Worm (Caenorhabditis elegans) whole organism, young adult: ENCODE data around the gene mspn-1.

ENCODE experiments used
- F52B5.7 ChIP-seq: sonication (generic microtip); optimal IDR thresholded peaks from 2 replicates; lab custom pipeline; 2016; ENCODE audit warnings: mild to moderate bottlenecking, missing genetic modification characterization, missing compliant biosample characterization
- ama-1 ChIP-seq, 3 experiments: fragments of 150-350 bp in 1 of 3; sonication (generic microtip) in 2 of 3; optimal IDR thresholded peaks; 2 replicates each; lab custom pipeline; 2014 to 2018; ENCODE audit warnings: missing biosample characterization in 2 of 3, missing genetic modification characterization in 2 of 3, missing genetic modification reagents in 2 of 3
- chd-7 ChIP-seq: sonication (generic microtip); optimal IDR thresholded peaks from 2 replicates; lab custom pipeline; 2016; ENCODE audit warnings: mild to moderate bottlenecking, missing genetic modification characterization, moderate library complexity, missing compliant biosample characterization
- efl-1 ChIP-seq: fragments of 150-350 bp; optimal IDR thresholded peaks from 2 replicates; lab custom pipeline; 2014; ENCODE audit warnings: missing biosample characterization, missing genetic modification reagents, missing genetic modification characterization
- hlh-26 ChIP-seq: fragments of 200-800 bp; sonication (Bioruptor generic); conservative IDR thresholded peaks from 2 replicates; pipeline ENCODE4 v1.3.6; 2022; ENCODE audit warnings: missing genetic modification reagents, missing genetic modification characterization, missing compliant biosample characterization
- lir-1 ChIP-seq: fragments of 200-800 bp; sonication (Bioruptor generic); conservative IDR thresholded peaks from 2 replicates; pipeline ENCODE4 v1.3.6; 2022; ENCODE audit warnings: missing genetic modification reagents, missing genetic modification characterization, missing compliant biosample characterization
- rcor-1 ChIP-seq: fragments of 200-800 bp; sonication (Bioruptor generic); IDR thresholded peaks from 2 replicates; pipeline ENCODE4 v1.3.6; 2022; ENCODE audit warnings: missing genetic modification reagents, missing genetic modification characterization, missing compliant biosample characterization
- snpc-1.3 ChIP-seq: sonication (generic microtip); optimal IDR thresholded peaks from 2 replicates; lab custom pipeline; 2017; ENCODE audit warnings: missing genetic modification characterization, mild to moderate bottlenecking, missing compliant biosample characterization, antibody characterized with exemption, moderate library complexity, missing genotype, missing genetic modification reagents; ENCODE audit not compliant: insufficient read depth
- unc-62 ChIP-seq: fragments of 150-350 bp; optimal IDR thresholded peaks from 2 replicates; lab custom pipeline; 2014; ENCODE audit warnings: missing biosample characterization, missing genetic modification reagents, missing genetic modification characterization
- ztf-18 ChIP-seq: sonication (generic microtip); optimal IDR thresholded peaks from 2 replicates; lab custom pipeline; 2016; ENCODE audit warnings: missing genotype, mild to moderate bottlenecking, missing genetic modification characterization, missing compliant biosample characterization
- ztf-22 ChIP-seq: fragments of 200-800 bp; sonication (Bioruptor generic); optimal IDR thresholded peaks from 2 replicates; lab custom pipeline; 2018; ENCODE audit warnings: mild to moderate bottlenecking, missing genetic modification characterization, moderate library complexity, missing compliant biosample characterization

DNA sequence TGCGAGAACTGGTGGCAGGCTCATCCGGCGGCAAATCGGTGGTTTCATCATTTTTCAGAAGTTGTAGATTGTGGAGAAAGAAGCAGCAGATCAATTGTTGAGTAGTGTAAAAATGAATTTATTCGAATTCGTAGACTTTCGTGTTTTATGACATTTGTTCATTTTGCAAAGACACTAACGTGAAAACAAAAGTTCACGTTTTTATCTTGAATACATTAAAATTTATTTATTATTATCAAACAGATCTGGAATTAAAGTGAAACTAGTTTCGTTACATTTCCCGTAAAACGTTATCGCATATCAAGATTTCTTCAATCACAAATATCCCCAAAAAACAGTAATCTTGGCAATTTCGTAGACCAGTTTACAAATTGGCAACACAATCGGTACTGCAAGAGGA is 30.9 kb upstream of the mspn-1 start, which contains the start of gene T14G10.8:
- TF ChIP-seq lir-1 (GFP tag; lab: Robert Waterston, UW) (no peak), unc-62 (GFP tag; lab: Kevin White, UChicago) (no peak), ztf-22 (GFP tag; lab: Kevin White, UChicago) (no peak), rcor-1 (GFP tag; lab: Robert Waterston, UW) (no peak), ama-1 (optimal IDR thresholded peaks at IDR 0.05; lab: Kevin White, UChicago) (no peak), ama-1 (GFP tag; optimal IDR thresholded peaks at IDR 0.05; lab: Kevin White, UChicago) (no peak), snpc-1.3 (tag; lab: Kevin White, UChicago) (no peak), hlh-26 (no peak), F52B5.7 (tag; lab: Kevin White, UChicago) (no peak), chd-7 (tag; lab: Kevin White, UChicago) (no peak), efl-1 (GFP tag; lab: Kevin White, UChicago) (no peak), ztf-18 (tag; lab: Kevin White, UChicago) (no peak)
